Worm (Caenorhabditis elegans) whole organism, late embryonic: ENCODE measurements around the gene rocf-1.
A peak's percentile ranks its signal among the peaks of the same experiment; 100 is the strongest.

Experiments used
- ceh-48 ChIP-seq: sonication (generic microtip); optimal IDR thresholded peaks from 2 replicates; lab custom pipeline; 2016; ENCODE audit warnings: missing genetic modification characterization, inconsistent platforms, missing compliant biosample characterization
- che-1 ChIP-seq: sonication (generic microtip); optimal IDR thresholded peaks from 2 replicates; lab custom pipeline; 2016; ENCODE audit warnings: mild to moderate bottlenecking, missing genetic modification characterization, missing compliant biosample characterization
- hlh-30 ChIP-seq: sonication (generic microtip); optimal IDR thresholded peaks from 2 replicates; lab custom pipeline; 2017; ENCODE audit warnings: antibody characterized with exemption, missing genetic modification characterization, missing compliant biosample characterization; ENCODE audit not compliant: insufficient read depth
- hlh-6 ChIP-seq: sonication (generic microtip); optimal IDR thresholded peaks from 2 replicates; lab custom pipeline; 2016; ENCODE audit warnings: missing genotype, missing genetic modification characterization, missing compliant biosample characterization
- pha-2 ChIP-seq: sonication (generic microtip); optimal IDR thresholded peaks from 2 replicates; lab custom pipeline; 2017; ENCODE audit warnings: mild to moderate bottlenecking, missing genetic modification characterization, missing compliant biosample characterization

DNA sequence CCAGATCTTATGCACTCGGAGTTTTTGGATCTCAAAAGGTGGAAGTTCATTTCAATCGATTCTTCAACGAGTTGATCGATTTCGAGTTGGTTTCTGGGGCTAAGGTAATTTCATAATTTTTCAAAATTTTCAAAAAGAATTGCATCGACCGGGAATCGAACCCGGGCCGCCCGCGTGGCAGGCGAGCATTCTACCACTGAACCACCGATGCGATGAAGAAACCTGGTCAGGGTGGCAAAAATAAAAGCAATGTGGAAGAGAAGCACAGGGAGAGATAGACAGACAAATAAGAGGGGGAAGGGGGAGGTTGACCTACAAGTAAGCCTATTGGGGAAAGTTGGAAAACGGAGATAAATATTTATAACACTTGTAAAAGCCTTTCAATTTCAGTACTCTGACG, 40.8 kb upstream of the rocf-1 start:
- TF ChIP-seq ceh-48 (tag; lab: Kevin White, UChicago), result peak; percentile 27
- peak; percentile 51 for TF ChIP-seq che-1 (tag; lab: Kevin White, UChicago)
- TF ChIP-seq hlh-6 (tag; lab: Kevin White, UChicago), result peak; percentile 73
- no peak for TF ChIP-seq hlh-30 (tag; lab: Kevin White, UChicago)
- no peak for TF ChIP-seq pha-2 (tag; lab: Kevin White, UChicago)
